Fruit fly (Drosophila melanogaster) whole organism, embryonic: ENCODE measurements around the gene CG16736.

ENCODE experiments used
- CG15073 ChIP-seq: fragments of 200-800 bp; sonication (Bioruptor generic); optimal IDR thresholded peaks from 2 replicates; lab custom pipeline; 2016; ENCODE audit warnings: missing biosample characterization, missing genetic modification characterization
- Dll ChIP-seq: fragments of 200-800 bp; sonication (Bioruptor generic); IDR thresholded peaks from 4 replicates; pipeline ENCODE4 v1.3.6; 2022; ENCODE audit warnings: missing biosample characterization, missing genetic modification characterization; ENCODE audit not compliant: partially characterized antibody
- usp ChIP-seq: fragments of >200 bp; optimal IDR thresholded peaks from 2 replicates; lab custom pipeline; 2017; ENCODE audit warnings: missing biosample characterization, missing genetic modification characterization

- TF ChIP-seq Dll = no peak
- no peak for TF ChIP-seq usp (GFP tag; lab: Kevin White, UChicago)
- no peak for TF ChIP-seq CG15073
Measured at dm6 chr3R:9236883-9237267, 20.6 kb downstream of the CG16736 start.
